Worm (Caenorhabditis elegans): ENCODE data around the gene ceh-7.

DNA sequence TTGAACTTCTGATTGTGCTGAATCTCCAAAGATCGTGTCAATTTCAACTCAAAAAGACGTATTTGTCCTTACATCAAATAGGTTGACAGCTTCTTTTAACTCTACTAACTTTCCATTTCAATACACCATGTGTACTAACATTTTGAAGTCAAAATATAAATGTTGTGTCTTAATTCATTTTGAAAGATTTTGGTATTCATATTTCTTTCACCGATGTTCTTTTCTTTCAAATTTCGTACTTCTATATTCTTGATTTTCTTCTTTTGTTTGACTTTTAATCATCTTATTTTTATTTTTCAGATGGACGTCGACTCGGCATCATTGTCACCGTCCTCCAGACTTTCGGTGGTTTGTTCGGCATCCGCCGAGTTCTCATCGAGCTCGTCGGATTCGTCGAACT lies 48.1 kb upstream of the ceh-7 start, which contains the start of gene atf-2:
- no peak for TF ChIP-seq ama-1 (optimal IDR thresholded peaks at IDR 0.05)
- TF ChIP-seq zag-1 (tag; optimal IDR thresholded peaks at IDR 0.05) = no peak
- TF ChIP-seq pha-4 (tag; optimal IDR thresholded peaks at IDR 0.05) = no peak
- no peak for TF ChIP-seq skn-1 (tag; optimal IDR thresholded peaks at IDR 0.05)
- no peak for TF ChIP-seq elt-3 (tag; optimal IDR thresholded peaks at IDR 0.05)
- TF ChIP-seq mdl-1 (tag; optimal IDR thresholded peaks at IDR 0.05) = no peak
- TF ChIP-seq fos-1 (tag; optimal IDR thresholded peaks at IDR 0.05) = no peak
- no peak for TF ChIP-seq ceh-82 (tag; optimal IDR thresholded peaks at IDR 0.05)
- TF ChIP-seq nhr-23 (tag; optimal IDR thresholded peaks at IDR 0.05) = no peak
- TF ChIP-seq elt-2 (tag; optimal IDR thresholded peaks at IDR 0.05) = no peak

Measured in whole organism, L3 larva.